Fruit fly (Drosophila melanogaster): ENCODE data around the gene CG46394.
"Not testable (repeated sequence)": the region's sequence is repeated elsewhere in the genome, so short reads cannot be mapped to it uniquely, and the experiment has no call there.

CG46394 gene

dm6 chr3L:11587720-11588580 lies 12.2 kb upstream of the CG46394 start, which contains the start of gene rt:
TSS of gene rt (minus strand) at chr3L:11587770.
- TF ChIP-seq Dll (optimal IDR thresholded peaks at IDR 0.05), result no peak
- TF ChIP-seq CG8478 (optimal IDR thresholded peaks at IDR 0.05), result no peak
- TF ChIP-seq psq (optimal IDR thresholded peaks at IDR 0.05), result no peak
- no peak for TF ChIP-seq usp (GFP tag; optimal IDR thresholded peaks at IDR 0.05)
- TF ChIP-seq pan (optimal IDR thresholded peaks at IDR 0.05), result no peak
- no peak for TF ChIP-seq EcR (GFP tag; optimal IDR thresholded peaks at IDR 0.05)

dm6 chr3L:11588594-11588993 lies 11.6 kb upstream of the CG46394 start:
- TF ChIP-seq EcR (GFP tag; optimal IDR thresholded peaks at IDR 0.05), result no peak
- TF ChIP-seq psq (optimal IDR thresholded peaks at IDR 0.05), result no peak
- TF ChIP-seq CG8478 (optimal IDR thresholded peaks at IDR 0.05), result no peak
- no peak for TF ChIP-seq Dll (optimal IDR thresholded peaks at IDR 0.05)
- no peak for TF ChIP-seq usp (GFP tag; optimal IDR thresholded peaks at IDR 0.05)
- no peak for TF ChIP-seq pan (optimal IDR thresholded peaks at IDR 0.05)

dm6 chr3L:11589395-11589794 lies 10.8 kb upstream of the CG46394 start, which contains the start of gene CG7377:
TSS of gene CG7377 (plus strand) at chr3L:11589695.
- TF ChIP-seq CG8478 (optimal IDR thresholded peaks at IDR 0.05); EcR (GFP tag; optimal IDR thresholded peaks at IDR 0.05); usp (GFP tag; optimal IDR thresholded peaks at IDR 0.05): not testable (repeated sequence)

dm6 chr3L:11591131-11591530 lies 9.0 kb upstream of the CG46394 start, which contains the start of gene CG33268:
TSS of gene CG33268 (minus strand) at chr3L:11591231.
- TF ChIP-seq psq (optimal IDR thresholded peaks at IDR 0.05) (no peak), EcR (GFP tag; optimal IDR thresholded peaks at IDR 0.05) (no peak), CG8478 (optimal IDR thresholded peaks at IDR 0.05) (no peak), pan (optimal IDR thresholded peaks at IDR 0.05) (no peak), Dll (optimal IDR thresholded peaks at IDR 0.05) (no peak), usp (GFP tag; optimal IDR thresholded peaks at IDR 0.05) (no peak)

- TF ChIP-seq pan (optimal IDR thresholded peaks at IDR 0.05) (no peak), CG8478 (optimal IDR thresholded peaks at IDR 0.05) (no peak), Dll (optimal IDR thresholded peaks at IDR 0.05) (no peak), EcR (GFP tag; optimal IDR thresholded peaks at IDR 0.05) (no peak), psq (optimal IDR thresholded peaks at IDR 0.05) (no peak), usp (GFP tag; optimal IDR thresholded peaks at IDR 0.05) (no peak)
Observed at dm6 chr3L:11591803-11592202, 8.4 kb upstream of the CG46394 start.

- no peak for TF ChIP-seq EcR (GFP tag; optimal IDR thresholded peaks at IDR 0.05)
- TF ChIP-seq CG8478 (optimal IDR thresholded peaks at IDR 0.05), result no peak
- TF ChIP-seq Dll (optimal IDR thresholded peaks at IDR 0.05), result no peak
- no peak for TF ChIP-seq psq (optimal IDR thresholded peaks at IDR 0.05)
- no peak for TF ChIP-seq pan (optimal IDR thresholded peaks at IDR 0.05)
- no peak for TF ChIP-seq usp (GFP tag; optimal IDR thresholded peaks at IDR 0.05)
Observed at dm6 chr3L:11593778-11594177, 6.4 kb upstream of the CG46394 start.

- TF ChIP-seq pan (optimal IDR thresholded peaks at IDR 0.05) (no peak), psq (optimal IDR thresholded peaks at IDR 0.05) (no peak)
Observed at dm6 chr3L:11596585-11597252, 3.5 kb upstream of the CG46394 start, which contains the start of gene CG7368. TSS of gene CG7368 (plus strand) at chr3L:11597202.

dm6 chr3L:11599255-11599654 lies 915 bp upstream of the CG46394 start:
- TF ChIP-seq EcR (GFP tag; optimal IDR thresholded peaks at IDR 0.05), result no peak
- no peak for TF ChIP-seq CG8478 (optimal IDR thresholded peaks at IDR 0.05)
- TF ChIP-seq usp (GFP tag; optimal IDR thresholded peaks at IDR 0.05), result no peak
- no peak for TF ChIP-seq psq (optimal IDR thresholded peaks at IDR 0.05)

DNA sequence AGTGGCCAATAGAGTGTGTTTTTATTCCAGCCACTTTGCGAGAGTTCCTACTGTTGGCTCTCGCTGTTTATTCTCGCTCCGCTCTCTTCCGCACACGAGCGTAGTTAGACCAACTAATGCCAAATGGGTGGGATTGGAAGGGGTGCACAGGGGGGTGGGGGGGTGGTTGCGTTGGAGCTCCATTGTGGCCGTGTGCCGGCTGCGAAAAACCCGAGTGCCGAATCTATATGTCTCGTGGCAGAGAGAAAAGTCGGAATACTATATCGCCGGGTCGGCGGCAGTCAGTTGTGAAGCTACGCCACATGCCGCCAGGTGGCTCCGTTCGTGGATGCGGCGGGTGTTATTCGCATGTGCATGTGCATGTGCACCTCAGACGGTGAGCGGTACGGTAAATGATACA lies 963 bp downstream of the CG46394 start:
- no peak for TF ChIP-seq Dll (optimal IDR thresholded peaks at IDR 0.05)

DNA sequence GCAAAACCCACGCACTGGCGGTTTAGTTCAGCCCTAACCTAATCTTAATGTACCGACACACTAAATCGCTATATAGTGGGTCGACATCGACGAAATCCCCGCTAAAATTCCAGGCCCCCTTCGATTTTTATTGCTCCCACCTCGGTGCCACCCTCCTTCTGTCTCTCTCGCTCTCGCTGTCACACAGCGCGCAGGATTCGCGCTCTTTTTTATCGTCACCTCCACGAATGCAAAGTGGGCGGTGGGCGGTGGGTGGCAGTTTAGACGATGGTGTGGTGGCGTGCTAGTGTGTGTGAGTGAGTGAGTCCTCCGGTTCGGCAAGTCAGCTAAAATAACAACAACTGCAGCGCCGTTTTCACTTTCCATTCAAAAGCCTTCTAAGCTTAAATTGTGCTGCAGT lies 1.9 kb downstream of the CG46394 start:
- TF ChIP-seq CG8478 (optimal IDR thresholded peaks at IDR 0.05) (no peak), psq (optimal IDR thresholded peaks at IDR 0.05) (no peak), pan (optimal IDR thresholded peaks at IDR 0.05) (no peak), Dll (optimal IDR thresholded peaks at IDR 0.05) (no peak), usp (GFP tag; optimal IDR thresholded peaks at IDR 0.05) (no peak), EcR (GFP tag; optimal IDR thresholded peaks at IDR 0.05) (no peak)

dm6 chr3L:11604227-11604626 lies 4.1 kb downstream of the CG46394 start:
- TF ChIP-seq CG8478 (optimal IDR thresholded peaks at IDR 0.05) (no peak), usp (GFP tag; optimal IDR thresholded peaks at IDR 0.05) (no peak), psq (optimal IDR thresholded peaks at IDR 0.05) (no peak), Dll (optimal IDR thresholded peaks at IDR 0.05) (no peak), pan (optimal IDR thresholded peaks at IDR 0.05) (no peak), EcR (GFP tag; optimal IDR thresholded peaks at IDR 0.05) (no peak)

- TF ChIP-seq usp (GFP tag; optimal IDR thresholded peaks at IDR 0.05), result no peak
- TF ChIP-seq pan (optimal IDR thresholded peaks at IDR 0.05), result no peak
- no peak for TF ChIP-seq CG8478 (optimal IDR thresholded peaks at IDR 0.05)
- TF ChIP-seq psq (optimal IDR thresholded peaks at IDR 0.05), result no peak
- TF ChIP-seq Dll (optimal IDR thresholded peaks at IDR 0.05), result no peak
- TF ChIP-seq EcR (GFP tag; optimal IDR thresholded peaks at IDR 0.05), result no peak
Observed at dm6 chr3L:11609153-11609809, 9.1 kb downstream of the CG46394 start, which contains the start of gene Duba. TSS of gene Duba (minus strand) at chr3L:11609465.

Data from whole organism.